Fruit fly (Drosophila melanogaster): ENCODE measurements around the gene tctn.

Gene tctn

DNA sequence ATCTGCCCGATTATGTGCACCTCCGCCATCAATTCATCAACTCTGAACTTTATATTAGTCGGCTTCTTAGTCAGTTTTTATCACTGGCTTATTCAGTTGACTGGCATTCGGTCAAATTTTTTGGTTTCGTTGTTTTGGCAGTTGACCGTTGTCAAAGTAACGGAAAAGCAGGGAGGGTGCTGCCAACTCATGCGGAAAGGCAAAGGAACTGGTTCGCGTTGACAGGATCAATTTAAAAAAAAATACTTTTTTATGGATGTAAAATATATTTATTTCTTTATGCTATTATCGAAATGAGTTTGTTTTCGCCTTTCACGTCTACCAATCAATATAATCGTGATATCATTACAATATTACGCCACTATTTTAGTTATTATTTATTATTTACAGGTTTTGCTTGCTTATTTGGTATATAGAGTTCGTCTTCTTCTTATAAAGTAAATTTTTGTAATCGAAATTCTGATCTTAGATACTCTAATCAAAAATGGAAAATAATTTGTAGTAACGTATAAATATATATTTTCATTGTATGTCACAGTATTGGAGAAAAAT is at the start of gene tctn, which contains the start of the genes B9d2 and CG9222:
Gene tctn (minus strand): TSS at position 130 of the 552 bp plus-strand sequence.
Gene B9d2 (minus strand): TSS at position 130 of the 552 bp plus-strand sequence.
Gene CG9222 (plus strand): TSS at position 502 of the 552 bp plus-strand sequence.
- TF ChIP-seq ken (GFP tag; IDR thresholded peaks at IDR 0.05) (no peak), CG15514 (GFP tag; optimal IDR thresholded peaks at IDR 0.05) (peak; percentile 95), CG9609 (GFP tag; optimal IDR thresholded peaks at IDR 0.05) (no peak), Myb (GFP tag; optimal IDR thresholded peaks at IDR 0.05) (peak; percentile 35), Hr39 (optimal IDR thresholded peaks at IDR 0.05) (no peak), trem (tag; optimal IDR thresholded peaks at IDR 0.05) (peak; percentile 98), stwl (tag; optimal IDR thresholded peaks at IDR 0.05) (peak; percentile 84)

DNA sequence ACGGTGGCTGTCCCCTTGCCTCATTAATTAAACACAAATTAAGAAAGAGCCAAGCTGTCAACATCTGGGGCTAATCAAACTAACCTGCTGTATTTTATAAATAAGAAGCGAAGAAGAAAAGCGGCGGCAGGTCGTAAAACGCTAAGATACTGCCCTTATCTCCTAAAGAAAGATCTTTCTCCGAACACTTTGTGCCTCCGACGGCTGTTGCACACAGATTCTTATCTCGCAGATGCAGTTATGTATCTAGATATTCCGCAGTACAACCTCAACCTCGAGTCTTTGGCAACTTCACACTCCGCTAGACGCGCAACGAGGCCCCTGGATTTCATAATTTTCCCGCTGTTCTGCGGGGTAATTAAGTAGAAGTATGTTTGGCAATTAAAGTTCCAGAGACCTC is 49.5 kb upstream of the tctn start:
- peak; percentile 44 for TF ChIP-seq CG7745 (tag; optimal IDR thresholded peaks at IDR 0.05)
- no peak for TF ChIP-seq zfh2 (GFP tag; optimal IDR thresholded peaks at IDR 0.05)
- no peak for TF ChIP-seq mld (GFP tag; IDR thresholded peaks at IDR 0.05; ENCODE audit: partially characterized antibody)
- no peak for TF ChIP-seq CG31224 (GFP tag; IDR thresholded peaks at IDR 0.05)
- no peak for TF ChIP-seq Scr (GFP tag; IDR thresholded peaks at IDR 0.05; ENCODE audit: partially characterized antibody)
- TF ChIP-seq sima (GFP tag; optimal IDR thresholded peaks at IDR 0.05) = no peak
- TF ChIP-seq az2 (GFP tag; optimal IDR thresholded peaks at IDR 0.05) = no peak
- TF ChIP-seq CG17186 (GFP tag; optimal IDR thresholded peaks at IDR 0.05) = no peak
- TF ChIP-seq Hr51 (GFP tag; optimal IDR thresholded peaks at IDR 0.05) = no peak
- TF ChIP-seq slbo (GFP tag; IDR thresholded peaks at IDR 0.05) = no peak
- TF ChIP-seq CG34224 (GFP tag; IDR thresholded peaks at IDR 0.05; ENCODE audit: partially characterized antibody) = no peak
- no peak for TF ChIP-seq ara (GFP tag; IDR thresholded peaks at IDR 0.05)
- no peak for TF ChIP-seq Ssrp (tag; optimal IDR thresholded peaks at IDR 0.05)
- TF ChIP-seq Med (GFP tag) = peak; percentile 12
- TF ChIP-seq nom (GFP tag; optimal IDR thresholded peaks at IDR 0.05) = no peak
- no peak for TF ChIP-seq CG1647 (GFP tag; optimal IDR thresholded peaks at IDR 0.05)
- TF ChIP-seq sens (GFP tag) = peak; percentile 22
- TF ChIP-seq ab (GFP tag; optimal IDR thresholded peaks at IDR 0.05) = no peak
- TF ChIP-seq ro (GFP tag; IDR thresholded peaks at IDR 0.05) = no peak
- no peak for TF ChIP-seq CG34422 (GFP tag; IDR thresholded peaks at IDR 0.05)
- TF ChIP-seq zfh1 (GFP tag; IDR thresholded peaks at IDR 0.05) = 0 out of 3 replicates have a peak, but pooled peaks have one; percentile 4
- no peak for TF ChIP-seq Gsc (GFP tag; IDR thresholded peaks at IDR 0.05)
- no peak for TF ChIP-seq C15 (GFP tag; IDR thresholded peaks at IDR 0.05)
- no peak for TF ChIP-seq Mrtf (GFP tag; IDR thresholded peaks at IDR 0.05)
- no peak for TF ChIP-seq sna (GFP tag; IDR thresholded peaks at IDR 0.05; ENCODE audit: partially characterized antibody)
- TF ChIP-seq disco-r (GFP tag; optimal IDR thresholded peaks at IDR 0.05) = no peak
- no peak for TF ChIP-seq CG12942 (GFP tag; optimal IDR thresholded peaks at IDR 0.05)
- no peak for TF ChIP-seq Hmx (GFP tag; optimal IDR thresholded peaks at IDR 0.05)
- TF ChIP-seq Stat92E (GFP tag; optimal IDR thresholded peaks at IDR 0.05) = peak in 1 of 3 experiments; percentile 39
- TF ChIP-seq CG31388 (GFP tag; optimal IDR thresholded peaks at IDR 0.05) = no peak
- TF ChIP-seq grau (tag; optimal IDR thresholded peaks at IDR 0.05) = no peak
- TF ChIP-seq CG17361 (GFP tag; IDR thresholded peaks at IDR 0.05) = no peak
- no peak for TF ChIP-seq CG1602 (GFP tag; optimal IDR thresholded peaks at IDR 0.05)
- TF ChIP-seq B-H2 (GFP tag; optimal IDR thresholded peaks at IDR 0.05) = no peak
- TF ChIP-seq CG10209 (GFP tag; optimal IDR thresholded peaks at IDR 0.05) = no peak
- no peak for TF ChIP-seq pita (GFP tag; optimal IDR thresholded peaks at IDR 0.05)
- TF ChIP-seq CG32772 (GFP tag; IDR thresholded peaks at IDR 0.05) = no peak
- TF ChIP-seq CG11093 (GFP tag; IDR thresholded peaks at IDR 0.05) = no peak
- no peak for TF ChIP-seq zen2 (GFP tag; IDR thresholded peaks at IDR 0.05; ENCODE audit: partially characterized antibody)
- no peak for TF ChIP-seq Dbx (GFP tag; IDR thresholded peaks at IDR 0.05)
- TF ChIP-seq usp (GFP tag; optimal IDR thresholded peaks at IDR 0.05) = no peak
- no peak for TF ChIP-seq btn (GFP tag; optimal IDR thresholded peaks at IDR 0.05)
- peak; percentile 56 for TF ChIP-seq pros (GFP tag; optimal IDR thresholded peaks at IDR 0.05)

Data from whole organism, embryonic.